Fruit fly (Drosophila melanogaster): ENCODE data around the gene Cdc7.

DNA sequence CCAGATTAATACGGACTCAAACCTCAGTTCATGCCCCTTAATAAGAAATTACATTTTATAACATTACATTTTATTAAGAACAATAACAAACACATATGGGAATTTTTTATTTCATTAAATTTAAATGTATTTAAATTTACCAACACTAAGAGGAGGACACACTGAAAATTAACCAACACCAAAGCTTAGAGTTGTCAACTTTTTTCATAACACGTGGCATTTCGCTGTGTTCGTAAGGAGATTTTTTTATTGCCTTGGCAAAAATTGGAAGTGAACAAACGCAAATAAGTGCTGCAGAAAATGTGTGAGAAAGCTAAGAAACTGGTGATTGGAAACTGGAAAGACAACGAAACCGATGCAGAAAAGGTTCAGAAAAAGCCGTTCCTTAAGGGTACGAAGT, 20.7 kb upstream of the Cdc7 start, which contains the start of gene CG14443:
- TF ChIP-seq dmrt93B (GFP tag; optimal IDR thresholded peaks at IDR 0.05) (no peak), lola (GFP tag; optimal IDR thresholded peaks at IDR 0.05) (no peak), Dif (GFP tag; optimal IDR thresholded peaks at IDR 0.05; ENCODE audit: partially characterized antibody) (no peak), Myc (optimal IDR thresholded peaks at IDR 0.05) (no peak), Jra (GFP tag; optimal IDR thresholded peaks at IDR 0.05) (no peak), usp (GFP tag; optimal IDR thresholded peaks at IDR 0.05) (no peak), h (GFP tag; optimal IDR thresholded peaks at IDR 0.05) (no peak), fru (GFP tag; optimal IDR thresholded peaks at IDR 0.05) (no peak), CrebA (GFP tag; optimal IDR thresholded peaks at IDR 0.05; ENCODE audit: borderline replicate concordance) (no peak), pan (optimal IDR thresholded peaks at IDR 0.05) (no peak), psq (GFP tag; optimal IDR thresholded peaks at IDR 0.05) (no peak), CG9705 (GFP tag; optimal IDR thresholded peaks at IDR 0.05) (no peak)

All from whole organism, wandering third instar larva.